Worm (Caenorhabditis elegans) whole organism, L1 larva: Measurements from ENCODE around the gene fah-1.
A peak's percentile ranks its signal among the peaks of the same experiment; 100 is the strongest.

Source experiments
- C04F5.9 ChIP-seq: sonication (generic microtip); optimal IDR thresholded peaks from 2 replicates; lab custom pipeline; 2016; ENCODE audit warnings: missing genetic modification characterization, missing compliant biosample characterization
- C16A3.4 ChIP-seq: fragments of 150-350 bp; optimal IDR thresholded peaks from 2 replicates; lab custom pipeline; 2014; ENCODE audit warnings: missing biosample characterization, missing genetic modification characterization
- C34B4.2 ChIP-seq: sonication (generic microtip); optimal IDR thresholded peaks from 2 replicates; lab custom pipeline; 2017; ENCODE audit warnings: mild to moderate bottlenecking, missing genetic modification characterization, missing compliant biosample characterization
- aly-2 ChIP-seq: fragments of 150-350 bp; optimal IDR thresholded peaks from 2 replicates; lab custom pipeline; 2014; ENCODE audit warnings: missing biosample characterization, missing genetic modification characterization
- ama-1 ChIP-seq: fragments of 150-350 bp; optimal IDR thresholded peaks from 2 replicates; lab custom pipeline; 2014
- blmp-1 ChIP-seq: fragments of 150-350 bp; optimal IDR thresholded peaks from 2 replicates; lab custom pipeline; 2014; ENCODE audit warnings: missing biosample characterization, missing genetic modification characterization
- ceh-90 ChIP-seq: sonication (generic microtip); optimal IDR thresholded peaks from 2 replicates; lab custom pipeline; 2016; ENCODE audit warnings: missing genetic modification characterization, missing compliant biosample characterization
- dpl-1 ChIP-seq, 3 experiments: fragments of 150-350 bp in 2 of 3; sonication (generic microtip) in 1 of 3; optimal IDR thresholded peaks; 2 replicates each; lab custom pipeline; 2014 to 2017; ENCODE audit warnings: missing biosample characterization in 3 of 3, missing genetic modification characterization in 3 of 3, missing genetic modification reagents in 3 of 3
- dsc-1 ChIP-seq: sonication (generic microtip); optimal IDR thresholded peaks from 2 replicates; lab custom pipeline; 2016; ENCODE audit warnings: mild to moderate bottlenecking, missing genetic modification characterization, missing compliant biosample characterization
- efl-1 ChIP-seq, 4 experiments: fragments of 150-350 bp; optimal IDR thresholded peaks in 3 of 4; peaks in 1 of 4; 1 replicate in 1 of 4; 2 replicates in 3 of 4; lab custom pipeline; 2014; ENCODE audit warnings: missing biosample characterization in 2 of 4, missing genetic modification characterization in 2 of 4, missing genetic modification reagents in 2 of 4
- efl-3 ChIP-seq: fragments of 200-800 bp; sonication (Bioruptor generic); optimal IDR thresholded peaks from 2 replicates; lab custom pipeline; 2018; ENCODE audit warnings: mild to moderate bottlenecking, missing genetic modification characterization, missing compliant biosample characterization
- egl-27 ChIP-seq, 2 experiments: fragments of 150-350 bp in 1 of 2; sonication (generic microtip); optimal IDR thresholded peaks; 3 replicates each; lab custom pipeline; 2017 to 2018; ENCODE audit warnings: missing biosample characterization in 2 of 2, missing genetic modification characterization in 2 of 2, missing genetic modification reagents in 2 of 2
- elt-3 ChIP-seq, 6 experiments: fragments of 150-350 bp in 1 of 6; sonication (generic microtip); optimal IDR thresholded peaks; 2 replicates each; lab custom pipeline; 2017 to 2018; ENCODE audit warnings: missing biosample characterization in 6 of 6, missing genetic modification characterization in 6 of 6, inconsistent platforms in 1 of 6
- ets-5 ChIP-seq: fragments of 200-800 bp; sonication (Bioruptor generic); IDR thresholded peaks from 2 replicates; pipeline ENCODE4 v1.3.6; 2022; ENCODE audit warnings: missing genetic modification characterization, missing compliant biosample characterization
- fkh-10 ChIP-seq: sonication (generic microtip); optimal IDR thresholded peaks from 2 replicates; lab custom pipeline; 2017; ENCODE audit warnings: missing biosample characterization, missing genetic modification reagents, missing genetic modification characterization
- grh-1 ChIP-seq: fragments of 200-800 bp; sonication (Bioruptor generic); IDR thresholded peaks from 2 replicates; pipeline ENCODE4 v1.3.6; 2022; ENCODE audit warnings: missing genetic modification reagents, missing genetic modification characterization, missing compliant biosample characterization
- hlh-17 ChIP-seq: fragments of 200-800 bp; sonication (Bioruptor generic); optimal IDR thresholded peaks from 2 replicates; lab custom pipeline; 2018; ENCODE audit warnings: missing genetic modification characterization, mild to moderate bottlenecking, missing compliant biosample characterization, moderate library complexity, borderline replicate concordance
- hpl-2 ChIP-seq: fragments of 150-350 bp; optimal IDR thresholded peaks from 2 replicates; lab custom pipeline; 2014; ENCODE audit warnings: missing biosample characterization, missing genetic modification reagents, missing genetic modification characterization
- lin-14 ChIP-seq: fragments of 200-800 bp; sonication (Bioruptor generic); optimal IDR thresholded peaks from 2 replicates; lab custom pipeline; 2018; ENCODE audit warnings: mild to moderate bottlenecking, missing genetic modification characterization, moderate library complexity, missing compliant biosample characterization
- lin-35 ChIP-seq, 2 experiments: fragments of 150-350 bp; optimal IDR thresholded peaks; 2 replicates each; lab custom pipeline; 2014; ENCODE audit warnings: missing biosample characterization in 2 of 2, missing genetic modification characterization in 2 of 2, missing genetic modification reagents in 2 of 2
- lin-39 ChIP-seq: fragments of 150-350 bp; optimal IDR thresholded peaks from 2 replicates; lab custom pipeline; 2014; ENCODE audit warnings: missing biosample characterization, missing genetic modification reagents, missing genetic modification characterization
- lir-3 ChIP-seq: sonication (generic microtip); optimal IDR thresholded peaks from 2 replicates; lab custom pipeline; 2016; ENCODE audit warnings: mild to moderate bottlenecking, missing genetic modification characterization, moderate library complexity, missing compliant biosample characterization; ENCODE audit not compliant: poor library complexity
- lsy-2 ChIP-seq, 2 experiments: fragments of 150-350 bp; optimal IDR thresholded peaks; 2 replicates each; lab custom pipeline; 2014; ENCODE audit warnings: missing biosample characterization in 2 of 2, missing genetic modification characterization in 2 of 2
- mdl-1 ChIP-seq, 2 experiments: fragments of 150-350 bp; optimal IDR thresholded peaks; 2 replicates each; lab custom pipeline; 2014 to 2017; ENCODE audit warnings: missing biosample characterization in 2 of 2, missing genetic modification characterization in 2 of 2, inconsistent platforms in 1 of 2
- mep-1 ChIP-seq: fragments of 150-350 bp; optimal IDR thresholded peaks from 2 replicates; lab custom pipeline; 2014; ENCODE audit warnings: missing biosample characterization, missing genetic modification characterization
- nhr-237 ChIP-seq: fragments of 150-350 bp; optimal IDR thresholded peaks from 2 replicates; lab custom pipeline; 2014; ENCODE audit warnings: missing biosample characterization, missing genetic modification characterization
- nhr-71 ChIP-seq: sonication (generic microtip); optimal IDR thresholded peaks from 2 replicates; lab custom pipeline; 2016; ENCODE audit warnings: mild to moderate bottlenecking, missing genetic modification characterization, moderate library complexity, missing compliant biosample characterization
- nhr-77 ChIP-seq: fragments of 150-350 bp; optimal IDR thresholded peaks from 2 replicates; lab custom pipeline; 2014; ENCODE audit warnings: missing biosample characterization, missing genetic modification characterization
- nhr-85 ChIP-seq: sonication (generic microtip); peaks from one replicate; lab custom pipeline; 2016; ENCODE audit warnings: missing genetic modification characterization, inconsistent platforms, missing compliant biosample characterization
- nhr-90 ChIP-seq: sonication (generic microtip); optimal IDR thresholded peaks from 2 replicates; lab custom pipeline; 2016; ENCODE audit warnings: mild to moderate bottlenecking, missing genetic modification characterization, missing compliant biosample characterization; ENCODE audit not compliant: poor library complexity
- pqm-1 ChIP-seq: sonication (generic microtip); optimal IDR thresholded peaks from 3 replicates; lab custom pipeline; 2017; ENCODE audit warnings: missing biosample characterization, missing genetic modification characterization
- skn-1 ChIP-seq: fragments of 150-350 bp; optimal IDR thresholded peaks from 2 replicates; lab custom pipeline; 2014; ENCODE audit warnings: missing biosample characterization, missing genetic modification characterization
- snu-23 ChIP-seq: sonication (generic microtip); optimal IDR thresholded peaks from 2 replicates; lab custom pipeline; 2016; ENCODE audit warnings: missing genetic modification characterization, missing compliant biosample characterization
- swsn-7 ChIP-seq: sonication (generic microtip); optimal IDR thresholded peaks from 2 replicates; lab custom pipeline; 2016; ENCODE audit warnings: missing genetic modification characterization, missing compliant biosample characterization
- unc-98 ChIP-seq: fragments of 200-800 bp; sonication (Bioruptor generic); IDR thresholded peaks from 2 replicates; pipeline ENCODE4 v1.3.6; 2022; ENCODE audit warnings: missing genetic modification characterization, missing compliant biosample characterization
- vab-15 ChIP-seq: sonication (generic microtip); optimal IDR thresholded peaks from 2 replicates; lab custom pipeline; 2017; ENCODE audit warnings: missing genotype, mild to moderate bottlenecking, missing genetic modification characterization, missing compliant biosample characterization

The fah-1 gene

DNA sequence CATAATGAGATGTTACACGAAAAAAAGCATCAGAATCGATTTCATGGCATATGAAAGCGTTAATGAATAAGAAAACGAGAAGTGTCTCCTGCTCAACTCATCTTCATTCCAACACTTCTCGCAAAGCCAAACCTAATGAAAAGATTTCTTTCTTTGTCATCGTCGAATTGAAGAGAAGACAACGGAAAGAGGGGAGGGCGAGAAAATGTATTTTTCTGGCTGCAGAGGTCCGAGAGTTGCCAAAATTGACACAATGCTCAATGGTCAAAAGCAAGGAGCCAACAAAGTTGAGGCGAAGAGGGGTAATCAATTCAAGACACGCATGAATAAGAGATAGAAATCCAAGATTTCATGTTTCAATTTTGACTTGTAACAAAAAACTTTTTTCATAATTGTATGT, 29.6 kb downstream of the fah-1 start:
- TF ChIP-seq mdl-1 (tag; optimal IDR thresholded peaks at IDR 0.05; lab: Kevin White, UChicago) (no peak), C16A3.4 (no peak), ets-5 (no peak), dsc-1 (tag; lab: Kevin White, UChicago) (peak; percentile 35), nhr-71 (tag; lab: Kevin White, UChicago) (no peak), pqm-1 (tag; lab: Kevin White, UChicago) (no peak), lin-14 (GFP tag; lab: Kevin White, UChicago) (peak; percentile 48), swsn-7 (tag; lab: Kevin White, UChicago) (no peak), ama-1 (lab: Kevin White, UChicago) (no peak), C34B4.2 (tag; lab: Kevin White, UChicago) (no peak), dpl-1 (GFP tag; optimal IDR thresholded peaks at IDR 0.05; lab: Kevin White, UChicago) (no peak), lin-35 (GFP tag; optimal IDR thresholded peaks at IDR 0.05; lab: Kevin White, UChicago) (no peak), efl-3 (GFP tag; lab: Kevin White, UChicago) (no peak), skn-1 (tag; lab: Kevin White, UChicago) (no peak), fkh-10 (GFP tag; lab: Kevin White, UChicago) (peak; percentile 64), lir-3 (tag; lab: Kevin White, UChicago) (no peak)

DNA sequence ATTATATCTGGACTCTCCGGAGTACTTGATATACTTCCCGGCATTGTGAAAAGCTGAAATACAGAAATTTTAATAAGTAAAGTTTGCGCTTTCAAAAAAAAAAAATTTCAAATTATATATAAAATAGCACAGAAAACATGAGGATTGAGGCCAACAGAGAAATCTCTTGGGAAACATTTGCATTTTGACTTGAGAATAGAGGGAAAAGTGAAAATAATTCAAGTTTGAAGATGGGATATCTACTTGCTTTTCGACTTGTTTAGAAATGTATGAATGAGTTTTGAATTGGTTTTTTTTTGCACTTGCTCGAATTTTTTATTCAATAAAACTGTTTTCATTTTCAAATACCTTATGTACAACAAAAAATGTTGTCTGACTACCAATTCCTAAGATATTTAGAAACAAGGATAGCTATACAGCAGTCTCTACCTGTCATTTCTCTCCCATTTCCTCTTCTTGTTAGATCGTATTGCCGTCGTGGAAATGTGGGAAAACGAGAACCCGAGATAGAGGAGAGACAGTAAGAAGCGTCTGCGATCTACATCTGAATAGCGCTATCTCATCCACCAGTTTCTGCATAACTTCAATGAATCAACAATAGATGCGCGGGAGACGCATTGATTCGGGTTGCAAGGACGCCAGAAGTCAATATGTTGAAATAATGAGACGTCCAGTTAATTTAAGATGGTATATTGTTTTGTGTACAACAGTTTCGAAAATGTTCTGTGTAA, 32.2 kb downstream of the fah-1 start, which contains the start of gene T22E5.6:
TSS of gene T22E5.6 (minus strand) at position 51 of the 731 bp plus-strand sequence.
- TF ChIP-seq grh-1 (no peak), lsy-2 (tag; optimal IDR thresholded peaks at IDR 0.05; lab: Kevin White, UChicago) (peak in 1 of 2 experiments; percentile 10), elt-3 (tag; optimal IDR thresholded peaks at IDR 0.05; lab: Kevin White, UChicago) (peak in 2 of 6 experiments; percentile 20 to 37), nhr-85 (tag; lab: Kevin White, UChicago) (peak; percentile 83), mep-1 (tag; lab: Kevin White, UChicago) (peak; percentile 40), lin-14 (GFP tag; lab: Kevin White, UChicago) (peak; percentile 65), ama-1 (lab: Kevin White, UChicago) (no peak), snu-23 (peak; percentile 37), blmp-1 (peak; percentile 74)

ce11 chrX:6413583-6413982, 35.1 kb downstream of the fah-1 start:
- TF ChIP-seq efl-1 (optimal IDR thresholded peaks at IDR 0.05; lab: Kevin White, UChicago) (no peak), efl-1 (GFP tag; optimal IDR thresholded peaks at IDR 0.05 in 1 of 2; lab: Kevin White, UChicago) (peak in 1 of 2 experiments; percentile 1), lin-14 (GFP tag; lab: Kevin White, UChicago) (peak; percentile 34), hlh-17 (no peak)

- TF ChIP-seq vab-15 = no peak
- no peak for TF ChIP-seq grh-1
- no peak for TF ChIP-seq hpl-2 (GFP tag; lab: Kevin White, UChicago)
- no peak for TF ChIP-seq nhr-237
- no peak for TF ChIP-seq lin-39 (tag; lab: Kevin White, UChicago)
- no peak for TF ChIP-seq C04F5.9 (tag; lab: Kevin White, UChicago)
- TF ChIP-seq aly-2 (tag; lab: Kevin White, UChicago) = no peak
- TF ChIP-seq nhr-90 = no peak
- TF ChIP-seq ceh-90 (tag; lab: Kevin White, UChicago) = no peak
- TF ChIP-seq swsn-7 (tag; lab: Kevin White, UChicago) = no peak
- no peak for TF ChIP-seq nhr-77 (tag; lab: Kevin White, UChicago)
- TF ChIP-seq unc-98 (GFP tag; lab: Robert Waterston, UW) = no peak
- no peak for TF ChIP-seq egl-27 (tag; optimal IDR thresholded peaks at IDR 0.05; lab: Kevin White, UChicago)
These were observed 36.1 kb downstream of the fah-1 start, which contains the start of gene T22E5.1 for ce11 chrX:6412575-6412974. Gene T22E5.1, plus strand, starts transcription at chrX:6412875.
